Fruit fly (Drosophila melanogaster): ENCODE data around the gene CG9953.

Gene CG9953

dm6 chr3L:6964488-6965152 is 4.8 kb upstream of the CG9953 start, which contains the start of gene sgl (continued):
- peak; percentile 95 for TF ChIP-seq CG17385 (GFP tag; optimal IDR thresholded peaks at IDR 0.05)
- no peak for TF ChIP-seq ro (GFP tag; IDR thresholded peaks at IDR 0.05)

DNA sequence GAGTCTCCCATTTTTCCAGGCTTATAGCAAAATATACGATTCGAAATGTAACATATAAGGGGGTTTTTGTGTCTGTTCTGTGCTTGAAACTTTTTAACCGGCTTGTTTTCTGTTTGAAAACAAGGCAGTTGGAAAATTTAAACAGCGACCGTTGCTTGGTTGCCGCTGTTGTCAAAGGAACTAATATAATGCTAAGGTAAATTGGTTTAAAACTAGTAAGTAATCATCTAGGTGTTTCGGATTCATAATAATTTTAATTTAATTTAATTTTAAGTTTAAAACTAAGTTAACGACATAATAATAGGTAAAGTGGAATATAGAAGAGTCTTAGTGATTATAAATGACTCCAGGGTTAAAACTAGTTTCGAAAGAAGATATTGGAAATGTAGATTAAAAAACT is 1.7 kb upstream of the CG9953 start, which contains the start of gene CG10064:
CG10064 (minus strand) TSS at position 101 of the 400 bp plus-strand sequence.
- TF ChIP-seq yki (optimal IDR thresholded peaks at IDR 0.05) (no peak), CG11695 (GFP tag; IDR thresholded peaks at IDR 0.05) (no peak), CG9215 (GFP tag; IDR thresholded peaks at IDR 0.05) (no peak), sim (GFP tag; IDR thresholded peaks at IDR 0.05) (no peak), fu2 (GFP tag; optimal IDR thresholded peaks at IDR 0.05) (no peak), Rfx (GFP tag; IDR thresholded peaks at IDR 0.05) (no peak), CG2875 (GFP tag; optimal IDR thresholded peaks at IDR 0.05) (no peak), HLH3B (GFP tag; IDR thresholded peaks at IDR 0.05) (no peak), sima (GFP tag; optimal IDR thresholded peaks at IDR 0.05) (no peak), trem (tag; optimal IDR thresholded peaks at IDR 0.05) (no peak), az2 (GFP tag; optimal IDR thresholded peaks at IDR 0.05) (no peak), CG2116 (GFP tag; optimal IDR thresholded peaks at IDR 0.05) (no peak), Elba2 (GFP tag; optimal IDR thresholded peaks at IDR 0.05) (no peak), CG34422 (GFP tag; IDR thresholded peaks at IDR 0.05) (no peak), CG7963 (GFP tag; IDR thresholded peaks at IDR 0.05; ENCODE audit: partially characterized antibody) (no peak), luna (GFP tag; optimal IDR thresholded peaks at IDR 0.05) (no peak)

DNA sequence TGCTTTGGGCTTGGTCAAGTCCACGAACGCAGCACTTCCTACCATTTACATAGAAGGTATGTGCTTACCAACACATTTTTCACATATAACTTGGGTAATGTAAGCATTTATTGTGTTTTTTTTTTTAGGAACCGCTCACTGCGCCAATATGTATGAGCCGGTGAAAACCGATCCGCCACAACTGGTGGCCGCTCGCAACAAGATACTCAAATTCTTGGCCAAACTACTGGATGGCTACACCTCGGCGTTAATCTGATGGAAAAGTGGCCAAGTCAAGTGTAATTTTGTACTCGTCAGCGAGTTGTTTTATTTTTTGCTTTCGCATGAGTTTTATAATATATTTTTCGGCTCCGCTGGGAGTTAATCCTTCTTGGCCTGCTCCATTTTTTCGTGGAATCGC is 1.8 kb downstream of the CG9953 start:
- no peak for TF ChIP-seq CG17361 (GFP tag; IDR thresholded peaks at IDR 0.05)
- no peak for TF ChIP-seq Drgx (GFP tag; IDR thresholded peaks at IDR 0.05)
- TF ChIP-seq CG8089 (GFP tag; optimal IDR thresholded peaks at IDR 0.05), result no peak
- TF ChIP-seq fru (optimal IDR thresholded peaks at IDR 0.05), result no peak
- TF ChIP-seq CG12299 (tag; optimal IDR thresholded peaks at IDR 0.05), result no peak
- TF ChIP-seq CG32767 (GFP tag; IDR thresholded peaks at IDR 0.05), result no peak
- TF ChIP-seq CG3726 (GFP tag; IDR thresholded peaks at IDR 0.05), result no peak
- no peak for TF ChIP-seq Atf3 (GFP tag; optimal IDR thresholded peaks at IDR 0.05)
- TF ChIP-seq aop (GFP tag; IDR thresholded peaks at IDR 0.05), result no peak
- TF ChIP-seq CG12236 (GFP tag; optimal IDR thresholded peaks at IDR 0.05), result no peak
- TF ChIP-seq D (optimal IDR thresholded peaks at IDR 0.05), result no peak
- no peak for TF ChIP-seq D (GFP tag; optimal IDR thresholded peaks at IDR 0.05)
- no peak for TF ChIP-seq gce (GFP tag; IDR thresholded peaks at IDR 0.05)
- TF ChIP-seq CHES-1-like (GFP tag; optimal IDR thresholded peaks at IDR 0.05), result no peak
- TF ChIP-seq Ets65A (GFP tag), result no peak
- no peak for TF ChIP-seq Neu2 (GFP tag; optimal IDR thresholded peaks at IDR 0.05; ENCODE audit: borderline replicate concordance)

- TF ChIP-seq trh (GFP tag; optimal IDR thresholded peaks at IDR 0.05) (no peak), CG30431 (GFP tag; optimal IDR thresholded peaks at IDR 0.05) (no peak)
Measured at dm6 chr3L:6972367-6972766, 2.9 kb downstream of the CG9953 start, which contains the start of gene CG10063. TSS of gene CG10063 (minus strand) at chr3L:6972467.

- TF ChIP-seq her (GFP tag; optimal IDR thresholded peaks at IDR 0.05), result no peak
- no peak for TF ChIP-seq D19B (GFP tag; optimal IDR thresholded peaks at IDR 0.05)
- TF ChIP-seq pho (GFP tag; optimal IDR thresholded peaks at IDR 0.05), result no peak
- TF ChIP-seq Hr78 (GFP tag; optimal IDR thresholded peaks at IDR 0.05), result peak in 1 of 2 experiments; percentile 57
- peak; percentile 73; the same call in 1 of the 2 replicates for TF ChIP-seq Awh (GFP tag; IDR thresholded peaks at IDR 0.05)
- TF ChIP-seq CG18599 (GFP tag; optimal IDR thresholded peaks at IDR 0.05), result no peak
- no peak for TF ChIP-seq hbn (GFP tag; IDR thresholded peaks at IDR 0.05; ENCODE audit: partially characterized antibody)
- TF ChIP-seq unpg (GFP tag; optimal IDR thresholded peaks at IDR 0.05), result no peak
- TF ChIP-seq bcd (GFP tag; optimal IDR thresholded peaks at IDR 0.05), result no peak
- TF ChIP-seq CG7556 (GFP tag; optimal IDR thresholded peaks at IDR 0.05), result no peak
- no peak for TF ChIP-seq CG17912 (GFP tag; optimal IDR thresholded peaks at IDR 0.05)
- TF ChIP-seq CG12659 (GFP tag; optimal IDR thresholded peaks at IDR 0.05), result no peak
Measured at dm6 chr3L:6975875-6976274, 6.4 kb downstream of the CG9953 start.

Data from whole organism, embryonic.